Fruit fly (Drosophila melanogaster) whole organism, embryonic: ENCODE measurements around the gene Mst98Ca.

Experiments
- Adf1 ChIP-seq: fragments of 200-800 bp; sonication (Bioruptor generic); IDR thresholded peaks from 2 replicates; pipeline ENCODE4 v1.3.6; 2022; ENCODE audit warnings: missing biosample characterization, missing genetic modification characterization
- Atf3 ChIP-seq: fragments of 200-800 bp; sonication (Bioruptor generic); optimal IDR thresholded peaks from 3 replicates; lab custom pipeline; 2016; ENCODE audit warnings: missing biosample characterization, missing genetic modification characterization
- BEAF-32 ChIP-seq: fragments of 200-800 bp; sonication (Bioruptor generic); optimal IDR thresholded peaks from 3 replicates; lab custom pipeline; 2017; ENCODE audit warnings: missing biosample characterization, missing genetic modification characterization, mild to moderate bottlenecking, moderate library complexity, missing genetic modification reagents
- Bgb ChIP-seq: fragments of 200-800 bp; sonication (Bioruptor generic); IDR thresholded peaks from 2 replicates; pipeline ENCODE4 v1.3.6; 2022; ENCODE audit warnings: missing biosample characterization, missing genetic modification characterization; ENCODE audit not compliant: partially characterized antibody
- CG10209 ChIP-seq: fragments of 200-800 bp; sonication (Bioruptor generic); optimal IDR thresholded peaks from 3 replicates; lab custom pipeline; 2017; ENCODE audit warnings: missing biosample characterization, mild to moderate bottlenecking, missing genetic modification characterization, missing genetic modification reagents
- CG10565 ChIP-seq: fragments of 200-800 bp; sonication (Bioruptor generic); optimal IDR thresholded peaks from 3 replicates; lab custom pipeline; 2016; ENCODE audit warnings: missing biosample characterization, mild to moderate bottlenecking, missing genetic modification characterization
- CG11456 ChIP-seq: fragments of 200-800 bp; sonication (Bioruptor generic); IDR thresholded peaks from 3 replicates; pipeline ENCODE4 v1.3.6; 2022; ENCODE audit warnings: missing biosample characterization, missing genetic modification characterization
- CG11695 ChIP-seq: fragments of 200-800 bp; sonication (Bioruptor generic); IDR thresholded peaks from 3 replicates; pipeline ENCODE4 v1.3.6; 2022; ENCODE audit warnings: missing biosample characterization, missing genetic modification characterization
- CG12155 ChIP-seq: fragments of 200-800 bp; sonication (Bioruptor generic); optimal IDR thresholded peaks from 3 replicates; lab custom pipeline; 2016; ENCODE audit warnings: missing biosample characterization, missing genetic modification characterization
- CG12659 ChIP-seq: fragments of 200-800 bp; sonication (Bioruptor generic); optimal IDR thresholded peaks from 3 replicates; lab custom pipeline; 2017; ENCODE audit warnings: mild to moderate bottlenecking, missing biosample characterization, missing genetic modification reagents, missing genetic modification characterization
- CG13287 ChIP-seq: fragments of 200-800 bp; sonication (Bioruptor generic); IDR thresholded peaks from 2 replicates; pipeline ENCODE4 v1.3.6; 2022; ENCODE audit warnings: missing biosample characterization, missing genetic modification characterization; ENCODE audit not compliant: partially characterized antibody
- CG18599 ChIP-seq: fragments of 200-800 bp; sonication (Bioruptor generic); optimal IDR thresholded peaks from 3 replicates; lab custom pipeline; 2017; ENCODE audit warnings: missing biosample characterization, missing genetic modification characterization, mild to moderate bottlenecking, moderate library complexity, missing genetic modification reagents
- CG2120 ChIP-seq: fragments of 200-800 bp; sonication (Bioruptor generic); optimal IDR thresholded peaks from 3 replicates; lab custom pipeline; 2016; ENCODE audit warnings: missing biosample characterization, missing genetic modification characterization
- CG2678 ChIP-seq: fragments of 200-800 bp; sonication (Bioruptor generic); optimal IDR thresholded peaks from 3 replicates; lab custom pipeline; 2019; ENCODE audit warnings: missing biosample characterization, mild to moderate bottlenecking, missing genetic modification characterization, moderate library complexity
- CG2875 ChIP-seq: fragments of 200-800 bp; sonication (Bioruptor generic); optimal IDR thresholded peaks from 2 replicates; lab custom pipeline; 2017; ENCODE audit warnings: missing biosample characterization, mild to moderate bottlenecking, missing genetic modification characterization, missing genetic modification reagents
- CG5953 ChIP-seq: fragments of 200-800 bp; sonication (Bioruptor generic); IDR thresholded peaks from 2 replicates; pipeline ENCODE4 v1.3.6; 2022; ENCODE audit warnings: missing biosample characterization, missing genetic modification characterization
- CG6175 ChIP-seq: fragments of 200-800 bp; sonication (Bioruptor generic); IDR thresholded peaks from 3 replicates; pipeline ENCODE4 v1.3.6; 2022; ENCODE audit warnings: missing biosample characterization, missing genetic modification characterization
- CG7271 ChIP-seq: fragments of 200-800 bp; sonication (Bioruptor generic); optimal IDR thresholded peaks from 2 replicates; lab custom pipeline; 2018; ENCODE audit warnings: missing biosample characterization, mild to moderate bottlenecking, missing genetic modification characterization, moderate library complexity
- CG7745 ChIP-seq: fragments of 200-800 bp; sonication (Bioruptor generic); optimal IDR thresholded peaks from 2 replicates; lab custom pipeline; 2018; ENCODE audit warnings: missing biosample characterization, mild to moderate bottlenecking, missing genetic modification characterization, moderate library complexity
- CG7963 ChIP-seq: fragments of 200-800 bp; sonication (Bioruptor generic); IDR thresholded peaks from 3 replicates; pipeline ENCODE4 v1.3.6; 2022; ENCODE audit warnings: missing biosample characterization, missing genetic modification characterization; ENCODE audit not compliant: partially characterized antibody
- CG8281 ChIP-seq: fragments of 200-800 bp; sonication (Bioruptor generic); optimal IDR thresholded peaks from 2 replicates; lab custom pipeline; 2018; ENCODE audit warnings: missing biosample characterization, mild to moderate bottlenecking, missing genetic modification characterization, moderate library complexity
- CG9437 ChIP-seq: fragments of 200-800 bp; sonication (Bioruptor generic); optimal IDR thresholded peaks from 2 replicates; lab custom pipeline; 2018; ENCODE audit warnings: missing biosample characterization, mild to moderate bottlenecking, missing genetic modification characterization
- Dek ChIP-seq: fragments of 200-800 bp; sonication (Bioruptor generic); optimal IDR thresholded peaks from 3 replicates; lab custom pipeline; 2019; ENCODE audit warnings: missing biosample characterization, mild to moderate bottlenecking, missing genetic modification characterization, moderate library complexity
- Fer2 ChIP-seq: fragments of 200-800 bp; sonication (Bioruptor generic); optimal IDR thresholded peaks from 2 replicates; lab custom pipeline; 2018; ENCODE audit warnings: missing biosample characterization, mild to moderate bottlenecking, missing genetic modification characterization, moderate library complexity
- HmgZ ChIP-seq: fragments of 200-800 bp; sonication (Bioruptor generic); optimal IDR thresholded peaks from 2 replicates; lab custom pipeline; 2018; ENCODE audit warnings: missing biosample characterization, mild to moderate bottlenecking, missing genetic modification characterization
- Lhr ChIP-seq: fragments of 200-800 bp; sonication (Bioruptor generic); optimal IDR thresholded peaks from 3 replicates; lab custom pipeline; 2017; ENCODE audit warnings: mild to moderate bottlenecking, missing biosample characterization, missing genetic modification reagents, missing genetic modification characterization
- MESR4 ChIP-seq: fragments of 200-800 bp; sonication (Bioruptor generic); optimal IDR thresholded peaks from 2 replicates; lab custom pipeline; 2018; ENCODE audit warnings: missing biosample characterization, mild to moderate bottlenecking, missing genetic modification characterization, moderate library complexity
- Sox102F ChIP-seq: fragments of 200-800 bp; sonication (Bioruptor generic); optimal IDR thresholded peaks from 2 replicates; lab custom pipeline; 2018; ENCODE audit warnings: missing biosample characterization, mild to moderate bottlenecking, missing genetic modification characterization, moderate library complexity
- Spps ChIP-seq: fragments of 200-800 bp; sonication (Bioruptor generic); optimal IDR thresholded peaks from 2 replicates; lab custom pipeline; 2018; ENCODE audit warnings: missing biosample characterization, mild to moderate bottlenecking, missing genetic modification characterization
- Tbp ChIP-seq: fragments of >200 bp; optimal IDR thresholded peaks from 2 replicates; lab custom pipeline; 2018; ENCODE audit warnings: missing biosample characterization, missing genetic modification characterization
- az2 ChIP-seq: fragments of 200-800 bp; sonication (Bioruptor generic); optimal IDR thresholded peaks from 3 replicates; lab custom pipeline; 2016; ENCODE audit warnings: missing biosample characterization, missing genetic modification characterization
- dmrt11E ChIP-seq: fragments of 200-800 bp; sonication (Bioruptor generic); optimal IDR thresholded peaks from 3 replicates; lab custom pipeline; 2018; ENCODE audit warnings: missing biosample characterization, mild to moderate bottlenecking, missing genetic modification characterization, moderate library complexity
- fu2 ChIP-seq: fragments of 200-800 bp; sonication (Bioruptor generic); optimal IDR thresholded peaks from 2 replicates; lab custom pipeline; 2016; ENCODE audit warnings: missing biosample characterization, missing genetic modification characterization
- gfzf ChIP-seq: fragments of 200-800 bp; sonication (Bioruptor generic); optimal IDR thresholded peaks from 2 replicates; lab custom pipeline; 2016; ENCODE audit warnings: missing biosample characterization, mild to moderate bottlenecking, missing genetic modification characterization, moderate library complexity
- h ChIP-seq: fragments of >200 bp; optimal IDR thresholded peaks from 2 replicates; lab custom pipeline; 2017
- jing ChIP-seq: fragments of 200-800 bp; sonication (Bioruptor generic); optimal IDR thresholded peaks from 2 replicates; lab custom pipeline; 2018; ENCODE audit warnings: missing biosample characterization, mild to moderate bottlenecking, missing genetic modification characterization
- kay ChIP-seq: fragments of 200-800 bp; sonication (Bioruptor generic); optimal IDR thresholded peaks from 2 replicates; lab custom pipeline; 2016; ENCODE audit warnings: missing biosample characterization, missing genetic modification characterization
- lab ChIP-seq: fragments of 200-800 bp; sonication (Bioruptor generic); optimal IDR thresholded peaks from 3 replicates; lab custom pipeline; 2017; ENCODE audit warnings: missing biosample characterization, missing genetic modification characterization, mild to moderate bottlenecking, moderate library complexity, missing genetic modification reagents
- lov ChIP-seq, 2 experiments: fragments of 200-800 bp in 1 of 2; fragments of >200 bp in 1 of 2; sonication (Bioruptor generic) in 1 of 2; IDR thresholded peaks in 1 of 2; optimal IDR thresholded peaks in 1 of 2; 2 replicates in 1 of 2; 3 replicates in 1 of 2; pipeline versions ENCODE4 v1.3.6 to Lab custom; 2017 to 2022; ENCODE audit warnings: missing biosample characterization in 1 of 2, missing genetic modification characterization in 1 of 2
- luna ChIP-seq: fragments of 200-800 bp; sonication (Bioruptor generic); optimal IDR thresholded peaks from 2 replicates; lab custom pipeline; 2016; ENCODE audit warnings: missing biosample characterization, missing genetic modification characterization
- pb ChIP-seq: fragments of 200-800 bp; sonication (Bioruptor generic); optimal IDR thresholded peaks from 3 replicates; lab custom pipeline; 2016; ENCODE audit warnings: missing biosample characterization, missing genetic modification characterization
- pnt ChIP-seq: fragments of 200-800 bp; sonication (Bioruptor generic); optimal IDR thresholded peaks from 3 replicates; lab custom pipeline; 2016; ENCODE audit warnings: missing biosample characterization, missing genetic modification characterization
- pros ChIP-seq: fragments of 200-800 bp; sonication (Bioruptor generic); optimal IDR thresholded peaks from 3 replicates; lab custom pipeline; 2019; ENCODE audit warnings: missing biosample characterization, mild to moderate bottlenecking, missing genetic modification characterization, moderate library complexity
- sens-2 ChIP-seq: fragments of 200-800 bp; sonication (Bioruptor generic); IDR thresholded peaks from 2 replicates; pipeline ENCODE4 v1.3.6; 2022; ENCODE audit warnings: missing biosample characterization, missing genetic modification characterization
- seq ChIP-seq: fragments of 200-800 bp; sonication (Bioruptor generic); IDR thresholded peaks from 2 replicates; pipeline ENCODE4 v1.3.6; 2022; ENCODE audit warnings: missing biosample characterization, missing genetic modification characterization
- shn ChIP-seq: fragments of 200-800 bp; sonication (Bioruptor generic); optimal IDR thresholded peaks from 3 replicates; lab custom pipeline; 2016; ENCODE audit warnings: missing biosample characterization, missing genetic modification characterization
- slou ChIP-seq: fragments of 200-800 bp; sonication (Bioruptor generic); optimal IDR thresholded peaks from 3 replicates; lab custom pipeline; 2016; ENCODE audit warnings: missing biosample characterization, missing genetic modification characterization
- sob ChIP-seq: fragments of 200-800 bp; sonication (Bioruptor generic); IDR thresholded peaks from 2 replicates; pipeline ENCODE4 v1.3.6; 2022; ENCODE audit warnings: missing biosample characterization, missing genetic modification characterization

Mst98Ca gene

dm6 chr3R:28326150-28326965 lies 35.2 kb downstream of the Mst98Ca start (continued):
- TF ChIP-seq Fer2 (peak; percentile 98), CG13287 (no peak), CG2875 (GFP tag; lab: Kevin White, UChicago) (peak; percentile 98), HmgZ (tag; lab: Kevin White, UChicago) (peak; percentile 99), CG2678 (peak; percentile 99), pros (GFP tag; lab: Kevin White, UChicago) (peak; percentile 93), kay (GFP tag; lab: Kevin White, UChicago) (peak; percentile 98), CG10565 (GFP tag; lab: Kevin White, UChicago) (peak; percentile 95), pnt (peak; percentile 99), shn (GFP tag; lab: Kevin White, UChicago) (peak; percentile 99), h (lab: Kevin White, UChicago) (no peak), CG8281 (tag; lab: Kevin White, UChicago) (peak; percentile 94), CG12155 (peak; percentile 99), Spps (tag; lab: Kevin White, UChicago) (peak; percentile 98), CG18599 (GFP tag; lab: Kevin White, UChicago) (peak; percentile 100), CG9437 (GFP tag; lab: Kevin White, UChicago) (peak; percentile 96), lab (GFP tag; lab: Kevin White, UChicago) (peak; percentile 100), Sox102F (GFP tag; lab: Kevin White, UChicago) (peak; percentile 99), slou (GFP tag; lab: Kevin White, UChicago) (peak; percentile 98), Atf3 (GFP tag; lab: Kevin White, UChicago) (peak; percentile 99), seq (GFP tag; lab: Robert Waterston, UW) (no peak), CG7745 (tag; lab: Kevin White, UChicago) (peak; percentile 76), fu2 (GFP tag; lab: Kevin White, UChicago) (peak; percentile 99), BEAF-32 (peak; percentile 38), CG6175 (GFP tag; lab: Robert Waterston, UW) (no peak), gfzf (GFP tag; lab: Kevin White, UChicago) (peak; percentile 46), pb (GFP tag; lab: Kevin White, UChicago) (peak; percentile 99), CG7963 (GFP tag; lab: Robert Waterston, UW) (no peak), dmrt11E (tag; lab: Kevin White, UChicago) (peak; percentile 99), Dek (tag; lab: Kevin White, UChicago) (peak; percentile 99), jing (GFP tag; lab: Kevin White, UChicago) (peak; percentile 98), lov (optimal IDR thresholded peaks at IDR 0.05; lab: Kevin White, UChicago) (no peak), lov (GFP tag; IDR thresholded peaks at IDR 0.05; lab: Robert Waterston, UW) (no peak), CG12659 (GFP tag; lab: Kevin White, UChicago) (peak; percentile 100), CG5953 (GFP tag; lab: Robert Waterston, UW) (no peak), Tbp (GFP tag; lab: Kevin White, UChicago) (no peak), Adf1 (GFP tag; lab: Robert Waterston, UW) (no peak), CG2120 (GFP tag; lab: Kevin White, UChicago) (peak; percentile 100), MESR4 (peak; percentile 88), sob (GFP tag; lab: Robert Waterston, UW) (no peak), CG11456 (GFP tag; lab: Robert Waterston, UW) (no peak), az2 (GFP tag; lab: Kevin White, UChicago) (peak; percentile 100), Lhr (GFP tag; lab: Kevin White, UChicago) (peak; percentile 96), CG10209 (GFP tag; lab: Kevin White, UChicago) (peak; percentile 100), luna (peak; percentile 99), Bgb (no peak), sens-2 (no peak), CG7271 (tag; lab: Kevin White, UChicago) (peak; percentile 96), CG11695 (GFP tag; lab: Robert Waterston, UW) (no peak)
